Worm (Caenorhabditis elegans) whole organism, young adult: ENCODE results near the gene cnp-2.

Experiments
- B0019.2 ChIP-seq: fragments of 200-800 bp; sonication (Bioruptor generic); conservative IDR thresholded peaks from 2 replicates; pipeline ENCODE4 v1.3.6; 2022; ENCODE audit warnings: missing genetic modification reagents, missing genetic modification characterization, missing compliant biosample characterization
- B0336.3 ChIP-seq: fragments of 200-800 bp; sonication (Bioruptor generic); IDR thresholded peaks from 2 replicates; pipeline ENCODE4 v1.3.6; 2022; ENCODE audit warnings: missing genetic modification characterization, missing compliant biosample characterization
- C06A6.2 ChIP-seq: fragments of 200-800 bp; sonication (Bioruptor generic); conservative IDR thresholded peaks from 2 replicates; pipeline ENCODE4 v1.3.6; 2022; ENCODE audit warnings: missing genetic modification characterization, missing compliant biosample characterization
- F49E8.2 ChIP-seq: sonication (generic microtip); optimal IDR thresholded peaks from 3 replicates; lab custom pipeline; 2017; ENCODE audit warnings: missing genetic modification characterization, mild to moderate bottlenecking, missing compliant biosample characterization, antibody characterized with exemption, moderate library complexity; ENCODE audit not compliant: insufficient read depth
- K11D2.4 ChIP-seq: fragments of 200-800 bp; sonication (Bioruptor generic); IDR thresholded peaks from 2 replicates; pipeline ENCODE4 v1.3.6; 2022; ENCODE audit warnings: missing genetic modification reagents, missing genetic modification characterization, missing compliant biosample characterization
- aptf-3 ChIP-seq: fragments of 200-800 bp; sonication (Bioruptor generic); IDR thresholded peaks from 2 replicates; pipeline ENCODE4 v1.3.6; 2022; ENCODE audit warnings: missing genetic modification characterization, missing compliant biosample characterization
- attf-6 ChIP-seq: fragments of 200-800 bp; sonication (Bioruptor generic); IDR thresholded peaks from 2 replicates; pipeline ENCODE4 v1.3.6; 2022; ENCODE audit warnings: missing genetic modification reagents, missing genetic modification characterization, missing compliant biosample characterization
- bed-1 ChIP-seq: fragments of 200-800 bp; sonication (Bioruptor generic); IDR thresholded peaks from 2 replicates; pipeline ENCODE4 v1.3.6; 2022; ENCODE audit warnings: missing genetic modification reagents, missing genetic modification characterization, missing compliant biosample characterization
- ceh-40 ChIP-seq: fragments of 200-800 bp; sonication (Bioruptor generic); IDR thresholded peaks from 2 replicates; pipeline ENCODE4 v1.3.6; 2022; ENCODE audit warnings: missing genetic modification characterization, missing compliant biosample characterization
- ceh-91 ChIP-seq: fragments of 200-800 bp; sonication (Bioruptor generic); IDR thresholded peaks from 2 replicates; pipeline ENCODE4 v1.3.6; 2022; ENCODE audit warnings: missing genetic modification reagents, missing genetic modification characterization, missing compliant biosample characterization
- chd-7 ChIP-seq: sonication (generic microtip); optimal IDR thresholded peaks from 2 replicates; lab custom pipeline; 2016; ENCODE audit warnings: mild to moderate bottlenecking, missing genetic modification characterization, moderate library complexity, missing compliant biosample characterization
- efl-1 ChIP-seq: fragments of 150-350 bp; optimal IDR thresholded peaks from 2 replicates; lab custom pipeline; 2014; ENCODE audit warnings: missing biosample characterization, missing genetic modification reagents, missing genetic modification characterization
- egrh-3 ChIP-seq: fragments of 200-800 bp; sonication (Bioruptor generic); IDR thresholded peaks from 2 replicates; pipeline ENCODE4 v1.3.6; 2022; ENCODE audit warnings: missing genetic modification reagents, missing genetic modification characterization, missing compliant biosample characterization
- ekl-4 ChIP-seq: fragments of 200-800 bp; sonication (Bioruptor generic); IDR thresholded peaks from 2 replicates; pipeline ENCODE4 v1.3.6; 2022; ENCODE audit warnings: missing genetic modification reagents, missing genetic modification characterization, missing compliant biosample characterization
- hlh-26 ChIP-seq: fragments of 200-800 bp; sonication (Bioruptor generic); conservative IDR thresholded peaks from 2 replicates; pipeline ENCODE4 v1.3.6; 2022; ENCODE audit warnings: missing genetic modification reagents, missing genetic modification characterization, missing compliant biosample characterization
- hmg-1.2 ChIP-seq: fragments of 200-800 bp; sonication (Bioruptor generic); IDR thresholded peaks from 2 replicates; pipeline ENCODE4 v1.3.6; 2022; ENCODE audit warnings: missing genetic modification reagents, missing genetic modification characterization, missing compliant biosample characterization
- lin-40 ChIP-seq: sonication (generic microtip); optimal IDR thresholded peaks from 2 replicates; lab custom pipeline; 2016; ENCODE audit warnings: missing genetic modification characterization, mild to moderate bottlenecking, missing compliant biosample characterization, missing genotype, missing genetic modification reagents
- lir-1 ChIP-seq: fragments of 200-800 bp; sonication (Bioruptor generic); conservative IDR thresholded peaks from 2 replicates; pipeline ENCODE4 v1.3.6; 2022; ENCODE audit warnings: missing genetic modification reagents, missing genetic modification characterization, missing compliant biosample characterization
- lsl-1 ChIP-seq: fragments of 200-800 bp; sonication (Bioruptor generic); optimal IDR thresholded peaks from 2 replicates; lab custom pipeline; 2018; ENCODE audit warnings: mild to moderate bottlenecking, missing genetic modification characterization, moderate library complexity, missing compliant biosample characterization
- madf-10 ChIP-seq: sonication (generic microtip); optimal IDR thresholded peaks from 2 replicates; lab custom pipeline; 2016; ENCODE audit warnings: mild to moderate bottlenecking, missing genetic modification characterization, missing compliant biosample characterization
- madf-6 ChIP-seq: fragments of 200-800 bp; sonication (Bioruptor generic); IDR thresholded peaks from 2 replicates; pipeline ENCODE4 v1.3.6; 2022; ENCODE audit warnings: missing genetic modification reagents, missing genetic modification characterization, missing compliant biosample characterization
- mcd-1 ChIP-seq: fragments of 200-800 bp; sonication (Bioruptor generic); IDR thresholded peaks from 2 replicates; pipeline ENCODE4 v1.3.6; 2022; ENCODE audit warnings: missing genetic modification reagents, missing genetic modification characterization, missing compliant biosample characterization
- mes-4 ChIP-seq: sonication (generic microtip); optimal IDR thresholded peaks from 2 replicates; lab custom pipeline; 2016; ENCODE audit warnings: missing genotype, missing genetic modification characterization, missing compliant biosample characterization
- nhr-27 ChIP-seq: fragments of 200-800 bp; sonication (Bioruptor generic); optimal IDR thresholded peaks from 2 replicates; lab custom pipeline; 2018; ENCODE audit warnings: mild to moderate bottlenecking, missing genetic modification characterization, moderate library complexity, missing compliant biosample characterization
- rec-8 ChIP-seq, 2 experiments: sonication (generic microtip); optimal IDR thresholded peaks; 2 replicates each; lab custom pipeline; 2016; ENCODE audit warnings: mild to moderate bottlenecking in 2 of 2, missing genetic modification characterization in 2 of 2, missing genetic modification reagents in 2 of 2, missing genotype in 2 of 2, missing biosample characterization in 1 of 2, missing compliant biosample characterization in 1 of 2, moderate library complexity in 1 of 2
- sdz-38 ChIP-seq: sonication (generic microtip); optimal IDR thresholded peaks from 2 replicates; lab custom pipeline; 2016; ENCODE audit warnings: missing genotype, missing genetic modification characterization, missing compliant biosample characterization
- snpc-3.4 ChIP-seq: sonication (generic microtip); optimal IDR thresholded peaks from 2 replicates; lab custom pipeline; 2017; ENCODE audit warnings: missing genetic modification characterization, mild to moderate bottlenecking, missing compliant biosample characterization, antibody characterized with exemption, moderate library complexity, missing genotype, missing genetic modification reagents
- tbp1 ChIP-seq: fragments of 200-800 bp; sonication (Bioruptor generic); optimal IDR thresholded peaks from 2 replicates; lab custom pipeline; 2018; ENCODE audit warnings: mild to moderate bottlenecking, missing genetic modification characterization, missing compliant biosample characterization
- unc-130 ChIP-seq: sonication (generic microtip); optimal IDR thresholded peaks from 2 replicates; lab custom pipeline; 2016; ENCODE audit warnings: missing genetic modification reagents, missing genetic modification characterization, missing compliant biosample characterization
- zfh-2 ChIP-seq: fragments of 200-800 bp; sonication (Bioruptor generic); conservative IDR thresholded peaks from 2 replicates; pipeline ENCODE4 v1.3.6; 2022; ENCODE audit warnings: missing genetic modification reagents, missing genetic modification characterization, missing compliant biosample characterization
- ztf-3 ChIP-seq: fragments of 200-800 bp; sonication (Bioruptor generic); optimal IDR thresholded peaks from 2 replicates; lab custom pipeline; 2018; ENCODE audit warnings: mild to moderate bottlenecking, missing genetic modification characterization, missing compliant biosample characterization

Gene cnp-2

DNA sequence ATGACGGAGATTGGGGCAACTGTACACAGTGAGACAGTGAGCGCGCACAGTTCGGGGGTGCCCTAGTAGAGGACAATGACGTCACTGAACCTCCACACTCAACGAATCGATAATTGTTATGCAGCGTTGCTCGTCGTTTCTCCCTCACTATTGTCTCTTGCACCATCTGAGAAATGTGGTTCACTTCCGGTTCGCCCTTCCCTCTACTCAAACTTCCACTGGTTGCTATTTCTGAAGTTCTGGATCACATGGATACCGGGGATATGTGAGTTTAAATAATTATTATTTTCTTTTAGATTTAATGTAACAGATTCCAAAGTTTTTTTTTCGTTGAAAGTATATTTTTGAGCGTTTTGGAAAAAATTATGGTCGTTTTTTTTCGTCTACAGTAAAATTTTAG is 4.4 kb upstream of the cnp-2 start, which contains the start of the genes Y46G5A.7 and Y46G5A.8:
TSS of gene Y46G5A.7 (minus strand) at position 153 of the 400 bp plus-strand sequence.
TSS of gene Y46G5A.8 (plus strand) at position 159 of the 400 bp plus-strand sequence.
- TF ChIP-seq K11D2.4 (GFP tag; lab: Robert Waterston, UW) (no peak), mcd-1 (GFP tag; lab: Robert Waterston, UW) (no peak), chd-7 (tag; lab: Kevin White, UChicago) (no peak), ztf-3 (GFP tag; lab: Kevin White, UChicago) (no peak), lir-1 (GFP tag; lab: Robert Waterston, UW) (no peak)

DNA sequence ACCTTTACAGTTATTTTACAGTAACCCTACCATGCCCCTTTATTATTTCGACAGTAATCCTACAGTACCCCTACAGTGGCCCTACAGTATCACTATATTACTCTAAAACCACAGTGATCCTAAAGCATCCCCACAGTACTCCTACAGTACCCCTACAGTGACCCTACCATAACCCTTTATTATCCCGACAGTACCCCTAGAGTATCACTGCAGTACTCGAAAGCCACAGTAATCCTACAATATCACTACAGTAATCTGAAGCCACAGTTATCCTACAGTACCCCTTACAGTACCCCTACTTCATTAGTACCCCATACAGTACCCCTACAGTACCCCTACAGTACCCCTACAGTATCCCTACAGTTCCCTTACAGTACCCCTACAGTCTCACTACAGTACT is 3.9 kb downstream of the cnp-2 start:
- 0 out of 2 replicates have a peak, but pooled peaks have one; percentile 18 for TF ChIP-seq B0019.2 (GFP tag; lab: Robert Waterston, UW)
- TF ChIP-seq hlh-26 (GFP tag; lab: Robert Waterston, UW) = no peak
- no peak for TF ChIP-seq ceh-40 (GFP tag; lab: Robert Waterston, UW)

DNA sequence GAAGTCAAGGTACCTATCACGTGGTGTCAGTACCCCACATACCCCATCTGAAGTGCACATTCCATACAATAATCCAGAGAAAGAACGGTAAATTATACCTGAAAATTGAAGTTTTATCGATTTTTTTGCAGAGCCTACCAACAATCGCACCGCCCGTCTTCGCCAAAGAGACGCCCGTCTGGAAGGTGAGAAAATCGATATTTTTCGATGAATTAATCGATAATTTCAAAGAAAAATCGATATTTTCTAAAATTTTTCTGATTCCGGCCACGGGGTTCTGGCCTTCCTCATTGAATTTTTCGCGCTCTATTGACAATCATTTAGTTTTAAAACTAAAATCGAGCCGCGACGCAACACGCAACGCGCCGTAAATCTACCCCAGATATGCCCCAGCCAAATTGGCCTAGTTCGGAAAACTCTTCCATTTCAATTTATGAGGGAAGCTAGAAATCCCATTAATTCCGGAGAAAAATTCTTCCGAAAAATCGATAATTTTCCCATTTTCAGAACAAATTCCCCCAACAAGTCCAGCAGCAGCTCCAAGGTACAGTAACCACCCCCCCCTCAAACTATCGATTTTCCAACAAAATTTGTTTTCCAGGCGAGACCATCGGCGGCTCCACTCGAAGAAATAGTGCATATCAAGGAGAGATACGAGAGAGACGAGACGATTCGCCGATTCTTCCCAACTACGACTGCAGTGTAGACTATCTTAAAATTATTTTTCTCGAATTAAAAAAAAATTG is 6.0 kb downstream of the cnp-2 start:
- 0 out of 2 replicates have a peak, but pooled peaks have one; percentile 11 for TF ChIP-seq hmg-1.2
- peak; percentile 25 for TF ChIP-seq nhr-27
- TF ChIP-seq lin-40 = no peak
- TF ChIP-seq attf-6 (GFP tag; lab: Robert Waterston, UW) = 0 out of 2 replicates have a peak, but pooled peaks have one; percentile 16
- peak; percentile 6 for TF ChIP-seq snpc-3.4 (tag; lab: Kevin White, UChicago)
- TF ChIP-seq madf-6 (GFP tag; lab: Robert Waterston, UW) = peak; percentile 50
- no peak for TF ChIP-seq efl-1 (GFP tag; lab: Kevin White, UChicago)
- no peak for TF ChIP-seq sdz-38
- TF ChIP-seq aptf-3 (GFP tag; lab: Robert Waterston, UW) = no peak
- TF ChIP-seq unc-130 (GFP tag; lab: Kevin White, UChicago) = no peak
- TF ChIP-seq mcd-1 (GFP tag; lab: Robert Waterston, UW) = peak; percentile 27; the same call in 1 of the 2 replicates
- TF ChIP-seq tbp1 (GFP tag; lab: Kevin White, UChicago) = no peak
- peak; percentile 63 for TF ChIP-seq ekl-4 (GFP tag; lab: Robert Waterston, UW)
- peak; percentile 14 for TF ChIP-seq lsl-1 (GFP tag; lab: Kevin White, UChicago)
- peak; percentile 59; the same call in 1 of the 2 replicates for TF ChIP-seq B0336.3
- TF ChIP-seq F49E8.2 (tag; lab: Kevin White, UChicago) = peak; percentile 9

DNA sequence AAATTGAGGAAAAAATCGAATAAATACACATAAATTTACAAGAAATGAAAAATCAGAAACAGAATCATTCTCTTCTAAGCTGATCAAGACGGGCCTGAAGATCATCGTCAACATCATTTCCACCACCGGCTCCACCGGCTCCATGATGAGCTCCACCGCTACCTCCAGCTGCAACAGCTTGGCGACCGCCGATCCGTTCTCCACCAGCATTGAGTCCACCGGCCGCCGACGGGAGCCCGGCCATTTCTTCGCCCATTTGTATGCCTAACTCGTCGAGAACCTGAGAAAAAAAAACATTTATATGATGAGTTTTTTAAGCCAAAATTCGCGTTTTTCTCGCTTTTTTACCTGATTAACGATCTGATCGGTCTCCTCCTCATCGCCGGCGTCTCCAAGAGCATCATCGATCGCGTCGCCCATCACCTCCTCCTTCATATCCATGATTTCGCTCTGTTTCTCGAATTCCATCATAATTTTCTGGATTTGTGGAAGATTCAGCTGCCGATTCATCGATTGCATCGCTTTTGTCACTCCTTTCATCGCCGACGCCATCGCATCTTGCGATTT is 6.7 kb downstream of the cnp-2 start:
- TF ChIP-seq ceh-91 (GFP tag; lab: Robert Waterston, UW) (no peak), mes-4 (tag; lab: Kevin White, UChicago) (no peak), C06A6.2 (GFP tag; lab: Robert Waterston, UW) (no peak), egrh-3 (peak; percentile 59; the same call in 1 of the 2 replicates), K11D2.4 (GFP tag; lab: Robert Waterston, UW) (no peak), bed-1 (GFP tag; lab: Robert Waterston, UW) (no peak), zfh-2 (GFP tag; lab: Robert Waterston, UW) (peak; percentile 82), madf-10 (no peak), rec-8 (tag; optimal IDR thresholded peaks at IDR 0.05; lab: Kevin White, UChicago) (no peak)
